Worm (Caenorhabditis elegans) whole organism, late embryonic: Measurements from ENCODE around the gene C16C8.19.

Experiments
- F13H6.1 ChIP-seq: sonication (generic microtip); optimal IDR thresholded peaks from 2 replicates; lab custom pipeline; 2016; ENCODE audit warnings: missing genetic modification characterization, missing compliant biosample characterization
- K09A11.1 ChIP-seq: sonication (generic microtip); optimal IDR thresholded peaks from 2 replicates; lab custom pipeline; 2017; ENCODE audit warnings: antibody characterized with exemption, mild to moderate bottlenecking, missing genetic modification characterization, missing compliant biosample characterization; ENCODE audit not compliant: insufficient read depth
- ama-1 ChIP-seq: fragments of 150-350 bp; optimal IDR thresholded peaks from 2 replicates; lab custom pipeline; 2014
- ceh-14 ChIP-seq: sonication (generic microtip); optimal IDR thresholded peaks from 2 replicates; lab custom pipeline; 2016; ENCODE audit warnings: missing genotype, missing genetic modification characterization, missing compliant biosample characterization
- ceh-18 ChIP-seq: sonication (generic microtip); optimal IDR thresholded peaks from 2 replicates; lab custom pipeline; 2016; ENCODE audit warnings: missing genetic modification characterization, missing compliant biosample characterization
- ceh-22 ChIP-seq: sonication (generic microtip); optimal IDR thresholded peaks from 2 replicates; lab custom pipeline; 2017; ENCODE audit warnings: missing biosample characterization, missing genetic modification characterization
- ceh-24 ChIP-seq: sonication (generic microtip); optimal IDR thresholded peaks from 2 replicates; lab custom pipeline; 2016; ENCODE audit warnings: mild to moderate bottlenecking, missing genetic modification characterization, missing compliant biosample characterization
- ceh-30 ChIP-seq: fragments of 150-350 bp; optimal IDR thresholded peaks from 2 replicates; lab custom pipeline; 2014; ENCODE audit warnings: missing biosample characterization, missing genetic modification characterization
- ceh-34 ChIP-seq: sonication (generic microtip); optimal IDR thresholded peaks from 2 replicates; lab custom pipeline; 2016; ENCODE audit warnings: mild to moderate bottlenecking, missing genetic modification characterization, missing compliant biosample characterization
- ceh-6 ChIP-seq: fragments of 200-800 bp; sonication (Bioruptor generic); optimal IDR thresholded peaks from 2 replicates; lab custom pipeline; 2018; ENCODE audit warnings: mild to moderate bottlenecking, missing genetic modification characterization, missing compliant biosample characterization
- ceh-9 ChIP-seq: sonication (generic microtip); optimal IDR thresholded peaks from 2 replicates; lab custom pipeline; 2016; ENCODE audit warnings: mild to moderate bottlenecking, missing genetic modification characterization, inconsistent platforms, missing compliant biosample characterization
- che-1 ChIP-seq: sonication (generic microtip); optimal IDR thresholded peaks from 2 replicates; lab custom pipeline; 2016; ENCODE audit warnings: mild to moderate bottlenecking, missing genetic modification characterization, missing compliant biosample characterization
- dmd-4 ChIP-seq: sonication (generic microtip); optimal IDR thresholded peaks from 2 replicates; lab custom pipeline; 2016; ENCODE audit warnings: borderline replicate concordance, missing genetic modification characterization, missing compliant biosample characterization
- dve-1 ChIP-seq: sonication (generic microtip); optimal IDR thresholded peaks from 2 replicates; lab custom pipeline; 2017; ENCODE audit warnings: antibody characterized with exemption, mild to moderate bottlenecking, missing genetic modification characterization, missing compliant biosample characterization
- elt-2 ChIP-seq: sonication (generic microtip); optimal IDR thresholded peaks from 2 replicates; lab custom pipeline; 2016; ENCODE audit warnings: missing genetic modification reagents, missing genetic modification characterization, missing compliant biosample characterization
- ets-4 ChIP-seq: sonication (generic microtip); optimal IDR thresholded peaks from 2 replicates; lab custom pipeline; 2016; ENCODE audit warnings: missing genetic modification characterization, missing compliant biosample characterization
- eyg-1 ChIP-seq: sonication (generic microtip); optimal IDR thresholded peaks from 2 replicates; lab custom pipeline; 2016; ENCODE audit warnings: missing genotype, missing genetic modification characterization, missing compliant biosample characterization
- fax-1 ChIP-seq: sonication (generic microtip); optimal IDR thresholded peaks from 2 replicates; lab custom pipeline; 2016; ENCODE audit warnings: missing genotype, missing genetic modification characterization, missing compliant biosample characterization
- fkh-10 ChIP-seq: fragments of 150-350 bp; optimal IDR thresholded peaks from 2 replicates; lab custom pipeline; 2014; ENCODE audit warnings: missing biosample characterization, missing genetic modification reagents, missing genetic modification characterization
- fkh-6 ChIP-seq: sonication (generic microtip); optimal IDR thresholded peaks from 2 replicates; lab custom pipeline; 2016; ENCODE audit warnings: missing genetic modification characterization, missing compliant biosample characterization
- gmeb-2 ChIP-seq: sonication (generic microtip); optimal IDR thresholded peaks from 2 replicates; lab custom pipeline; 2016; ENCODE audit warnings: missing genetic modification characterization, inconsistent platforms, missing compliant biosample characterization
- hlh-30 ChIP-seq: sonication (generic microtip); optimal IDR thresholded peaks from 2 replicates; lab custom pipeline; 2017; ENCODE audit warnings: antibody characterized with exemption, missing genetic modification characterization, missing compliant biosample characterization; ENCODE audit not compliant: insufficient read depth
- hlh-8 ChIP-seq: sonication (generic microtip); optimal IDR thresholded peaks from 2 replicates; lab custom pipeline; 2016; ENCODE audit warnings: missing genotype, missing genetic modification characterization, missing compliant biosample characterization
- lim-6 ChIP-seq: sonication (generic microtip); optimal IDR thresholded peaks from 2 replicates; lab custom pipeline; 2016; ENCODE audit warnings: missing genetic modification characterization, missing compliant biosample characterization
- lin-11 ChIP-seq: fragments of 200-800 bp; sonication (Bioruptor generic); optimal IDR thresholded peaks from 2 replicates; lab custom pipeline; 2018; ENCODE audit warnings: mild to moderate bottlenecking, missing genetic modification characterization, missing compliant biosample characterization
- mec-3 ChIP-seq: sonication (generic microtip); optimal IDR thresholded peaks from 2 replicates; lab custom pipeline; 2016; ENCODE audit warnings: borderline replicate concordance, missing genetic modification characterization, missing compliant biosample characterization
- nhr-232 ChIP-seq: sonication (generic microtip); optimal IDR thresholded peaks from 2 replicates; lab custom pipeline; 2016; ENCODE audit warnings: missing genetic modification characterization, missing compliant biosample characterization
- npax-4 ChIP-seq: sonication (generic microtip); optimal IDR thresholded peaks from 2 replicates; lab custom pipeline; 2016; ENCODE audit warnings: missing genetic modification characterization, missing compliant biosample characterization
- odd-2 ChIP-seq: sonication (generic microtip); optimal IDR thresholded peaks from 2 replicates; lab custom pipeline; 2017; ENCODE audit warnings: antibody characterized with exemption, mild to moderate bottlenecking, missing genetic modification characterization, missing compliant biosample characterization
- pag-3 ChIP-seq: sonication (generic microtip); optimal IDR thresholded peaks from 2 replicates; lab custom pipeline; 2016; ENCODE audit warnings: missing compliant biosample characterization, missing genetic modification characterization, borderline replicate concordance
- pat-9 ChIP-seq: fragments of 200-800 bp; sonication (Bioruptor generic); optimal IDR thresholded peaks from 2 replicates; lab custom pipeline; 2018; ENCODE audit warnings: mild to moderate bottlenecking, missing genetic modification characterization, moderate library complexity, missing compliant biosample characterization
- pax-1 ChIP-seq: fragments of 150-350 bp; optimal IDR thresholded peaks from 2 replicates; lab custom pipeline; 2014; ENCODE audit warnings: missing biosample characterization, missing genetic modification characterization
- pqm-1 ChIP-seq: sonication (generic microtip); optimal IDR thresholded peaks from 2 replicates; lab custom pipeline; 2016; ENCODE audit warnings: missing genetic modification characterization, missing compliant biosample characterization
- pros-1 ChIP-seq: fragments of 150-350 bp; optimal IDR thresholded peaks from 2 replicates; lab custom pipeline; 2014; ENCODE audit warnings: missing biosample characterization, missing genetic modification reagents, missing genetic modification characterization
- ref-2 ChIP-seq: sonication (generic microtip); optimal IDR thresholded peaks from 2 replicates; lab custom pipeline; 2016; ENCODE audit warnings: missing genetic modification characterization, missing compliant biosample characterization
- sox-2 ChIP-seq: fragments of 200-800 bp; sonication (Bioruptor generic); IDR thresholded peaks from 2 replicates; pipeline ENCODE4 v1.3.6; 2022; ENCODE audit warnings: missing genetic modification reagents, missing genetic modification characterization, missing compliant biosample characterization
- sox-4 ChIP-seq: sonication (generic microtip); optimal IDR thresholded peaks from 2 replicates; lab custom pipeline; 2017; ENCODE audit warnings: mild to moderate bottlenecking, missing genetic modification characterization, inconsistent platforms, missing compliant biosample characterization
- tbx-2 ChIP-seq: sonication (generic microtip); optimal IDR thresholded peaks from 2 replicates; lab custom pipeline; 2016; ENCODE audit warnings: missing genetic modification characterization, missing compliant biosample characterization
- ttx-3 ChIP-seq: sonication (generic microtip); optimal IDR thresholded peaks from 2 replicates; lab custom pipeline; 2016; ENCODE audit warnings: missing genetic modification reagents, missing genetic modification characterization, missing compliant biosample characterization
- unc-3 ChIP-seq, 2 experiments: fragments of 200-800 bp in 1 of 2; sonication (Bioruptor generic) in 1 of 2; sonication (generic microtip) in 1 of 2; conservative IDR thresholded peaks in 1 of 2; optimal IDR thresholded peaks in 1 of 2; 2 replicates each; pipeline versions ENCODE4 v1.3.6 to Lab custom; 2016 to 2022; ENCODE audit warnings: missing compliant biosample characterization in 2 of 2, missing genetic modification characterization in 2 of 2, missing genetic modification reagents in 1 of 2
- unc-42 ChIP-seq: sonication (generic microtip); optimal IDR thresholded peaks from 2 replicates; lab custom pipeline; 2016; ENCODE audit warnings: missing genotype, missing genetic modification characterization, missing compliant biosample characterization
- unc-55 ChIP-seq: sonication (generic microtip); optimal IDR thresholded peaks from 2 replicates; lab custom pipeline; 2017; ENCODE audit warnings: missing biosample characterization, missing genetic modification reagents, missing genetic modification characterization
- unc-86 ChIP-seq: sonication (generic microtip); optimal IDR thresholded peaks from 2 replicates; lab custom pipeline; 2016; ENCODE audit warnings: missing genetic modification characterization, missing compliant biosample characterization
- zip-5 ChIP-seq: sonication (generic microtip); optimal IDR thresholded peaks from 2 replicates; lab custom pipeline; 2016; ENCODE audit warnings: missing genetic modification characterization, missing compliant biosample characterization
- ztf-16 ChIP-seq: sonication (generic microtip); optimal IDR thresholded peaks from 2 replicates; lab custom pipeline; 2017; ENCODE audit warnings: missing genetic modification characterization, missing compliant biosample characterization

C16C8.19 gene

ce11 chrII:3439244-3439698 is 19.0 kb upstream of the C16C8.19 start (continued):
- TF ChIP-seq pros-1 (no peak), hlh-30 (tag; lab: Kevin White, UChicago) (no peak), pag-3 (no peak), zip-5 (no peak), ceh-14 (peak; percentile 47), ttx-3 (no peak), che-1 (peak; percentile 63), unc-3 (GFP tag; conservative IDR thresholded peaks at IDR 0.05; lab: Robert Waterston, UW) (peak; percentile 56; the same call in 1 of the 2 replicates), unc-3 (tag; optimal IDR thresholded peaks at IDR 0.05; lab: Kevin White, UChicago) (no peak), dmd-4 (tag; lab: Kevin White, UChicago) (peak; percentile 31), npax-4 (tag; lab: Kevin White, UChicago) (no peak), sox-2 (GFP tag; lab: Robert Waterston, UW) (no peak), ztf-16 (tag; lab: Kevin White, UChicago) (no peak), ama-1 (lab: Kevin White, UChicago) (no peak), ceh-30 (tag; lab: Kevin White, UChicago) (no peak), ceh-18 (tag; lab: Kevin White, UChicago) (no peak), lin-11 (tag; lab: Kevin White, UChicago) (peak; percentile 15), F13H6.1 (tag; lab: Kevin White, UChicago) (no peak), pax-1 (no peak), sox-4 (tag; lab: Kevin White, UChicago) (peak; percentile 62), odd-2 (tag; lab: Kevin White, UChicago) (no peak), eyg-1 (tag; lab: Kevin White, UChicago) (no peak), tbx-2 (tag; lab: Kevin White, UChicago) (peak; percentile 8), unc-86 (tag; lab: Kevin White, UChicago) (no peak), pat-9 (tag; lab: Kevin White, UChicago) (peak; percentile 29), fkh-6 (no peak), hlh-8 (tag; lab: Kevin White, UChicago) (no peak), unc-42 (no peak), fkh-10 (GFP tag; lab: Kevin White, UChicago) (no peak), nhr-232 (tag; lab: Kevin White, UChicago) (no peak), pqm-1 (tag; lab: Kevin White, UChicago) (no peak), ref-2 (tag; lab: Kevin White, UChicago) (no peak), ceh-24 (tag; lab: Kevin White, UChicago) (no peak), fax-1 (tag; lab: Kevin White, UChicago) (peak; percentile 24), dve-1 (tag; lab: Kevin White, UChicago) (peak; percentile 30), lim-6 (tag; lab: Kevin White, UChicago) (no peak), ets-4 (tag; lab: Kevin White, UChicago) (no peak), mec-3 (no peak), ceh-22 (tag; lab: Kevin White, UChicago) (no peak), ceh-6 (GFP tag; lab: Kevin White, UChicago) (peak; percentile 64), ceh-34 (no peak), gmeb-2 (tag; lab: Kevin White, UChicago) (peak; percentile 59), K09A11.1 (tag; lab: Kevin White, UChicago) (no peak), elt-2 (tag; lab: Kevin White, UChicago) (peak; percentile 97), ceh-9 (tag; lab: Kevin White, UChicago) (peak; percentile 7), unc-55 (no peak)
